Worm (Caenorhabditis elegans) whole organism, L2 larva: ENCODE measurements around the gene Y43C5A.2.

ENCODE experiments used
- R02D3.7 ChIP-seq: fragments of 150-350 bp; optimal IDR thresholded peaks from 2 replicates; lab custom pipeline; 2014; ENCODE audit warnings: missing biosample characterization, missing genetic modification characterization
- alr-1 ChIP-seq: fragments of 150-350 bp; optimal IDR thresholded peaks from 2 replicates; lab custom pipeline; 2014; ENCODE audit warnings: missing biosample characterization, missing genetic modification characterization
- blmp-1 ChIP-seq: sonication (generic microtip); optimal IDR thresholded peaks from 2 replicates; lab custom pipeline; 2017; ENCODE audit warnings: missing genetic modification characterization, mild to moderate bottlenecking, missing compliant biosample characterization, antibody characterized with exemption, moderate library complexity; ENCODE audit not compliant: insufficient read depth
- egl-27 ChIP-seq: sonication (generic microtip); optimal IDR thresholded peaks from 3 replicates; lab custom pipeline; 2017; ENCODE audit warnings: missing biosample characterization, missing genetic modification reagents, missing genetic modification characterization
- lsy-2 ChIP-seq, 2 experiments: fragments of 150-350 bp in 1 of 2; sonication (generic microtip) in 1 of 2; optimal IDR thresholded peaks; 2 replicates each; lab custom pipeline; 2014 to 2017; ENCODE audit warnings: missing biosample characterization in 2 of 2, missing genetic modification characterization in 2 of 2
- nhr-23 ChIP-seq: fragments of 150-350 bp; optimal IDR thresholded peaks from 2 replicates; lab custom pipeline; 2014; ENCODE audit warnings: missing biosample characterization, missing genetic modification reagents, missing genetic modification characterization
- nhr-6 ChIP-seq: fragments of 150-350 bp; optimal IDR thresholded peaks from 2 replicates; lab custom pipeline; 2014; ENCODE audit warnings: missing biosample characterization, missing genetic modification characterization
- peb-1 ChIP-seq: fragments of 150-350 bp; optimal IDR thresholded peaks from 2 replicates; lab custom pipeline; 2014; ENCODE audit warnings: missing biosample characterization, missing genetic modification characterization
- sem-4 ChIP-seq: fragments of 150-350 bp; optimal IDR thresholded peaks from 2 replicates; lab custom pipeline; 2014; ENCODE audit warnings: missing biosample characterization, missing genetic modification reagents, missing genetic modification characterization
- unc-39 ChIP-seq: fragments of 150-350 bp; optimal IDR thresholded peaks from 2 replicates; lab custom pipeline; 2014; ENCODE audit warnings: missing biosample characterization, missing genetic modification characterization
- zag-1 ChIP-seq: fragments of 150-350 bp; optimal IDR thresholded peaks from 2 replicates; lab custom pipeline; 2014; ENCODE audit warnings: missing biosample characterization, missing genetic modification characterization

DNA sequence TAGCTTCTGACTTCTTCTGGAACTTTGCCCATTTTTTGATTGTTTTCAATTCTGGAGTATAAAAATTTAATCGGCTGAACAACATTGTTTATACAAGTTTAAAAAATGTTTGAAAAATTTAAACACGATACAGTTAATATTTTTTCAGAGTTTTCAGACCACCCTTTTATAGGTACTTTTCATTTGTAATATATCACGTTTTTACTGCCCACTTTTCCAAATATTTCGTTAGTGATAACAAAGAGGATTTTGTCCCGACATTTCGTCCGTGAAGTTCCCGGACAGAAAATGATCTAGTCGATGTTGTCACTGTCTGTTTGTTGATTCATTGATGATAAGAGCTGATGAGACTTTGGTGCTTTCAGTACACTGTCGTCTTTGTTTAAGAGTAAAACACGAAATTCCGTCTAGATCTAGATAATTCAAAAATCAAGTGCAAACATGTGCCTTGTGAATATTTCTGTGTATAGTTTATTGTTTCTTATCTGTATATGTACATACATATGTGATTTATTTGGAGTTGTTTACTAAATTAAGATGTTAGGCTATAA, 34.3 kb upstream of the Y43C5A.2 start, which contains the start of gene ech-9:
- no peak for TF ChIP-seq R02D3.7
- TF ChIP-seq nhr-23 (tag; lab: Kevin White, UChicago): no peak
- TF ChIP-seq nhr-6 (tag; lab: Kevin White, UChicago): no peak
- TF ChIP-seq lsy-2 (tag; optimal IDR thresholded peaks at IDR 0.05; lab: Kevin White, UChicago): no peak
- no peak for TF ChIP-seq peb-1 (tag; lab: Kevin White, UChicago)
- TF ChIP-seq egl-27 (tag; lab: Kevin White, UChicago): no peak
- no peak for TF ChIP-seq alr-1 (tag; lab: Kevin White, UChicago)
- TF ChIP-seq zag-1 (tag; lab: Kevin White, UChicago): no peak
- no peak for TF ChIP-seq unc-39
- TF ChIP-seq blmp-1 (tag; lab: Kevin White, UChicago): no peak
- TF ChIP-seq sem-4 (tag; lab: Kevin White, UChicago): no peak
